Worm (Caenorhabditis elegans): Measurements from ENCODE around the gene npr-18.

DNA sequence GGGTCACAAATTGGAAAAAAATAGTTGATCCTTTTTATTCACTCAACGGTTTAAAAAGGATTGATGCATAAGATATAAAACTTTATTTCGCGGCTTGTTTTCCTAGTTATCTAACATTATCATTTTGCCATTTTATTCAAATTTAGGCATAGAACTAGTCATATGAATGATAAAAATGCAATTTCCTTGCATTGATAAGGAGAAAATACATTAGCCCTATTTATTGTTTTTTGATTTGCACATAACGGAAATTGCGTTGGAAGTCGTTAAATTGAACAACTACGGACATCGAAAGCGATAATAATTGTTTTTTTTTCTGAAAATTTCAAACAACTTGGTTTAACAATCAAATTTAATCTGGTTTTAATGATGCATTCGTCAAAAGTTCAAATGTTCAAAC lies 3.3 kb upstream of the npr-18 start:
- TF ChIP-seq aly-1 (tag; optimal IDR thresholded peaks at IDR 0.05) (no peak), hmg-4 (GFP tag; optimal IDR thresholded peaks at IDR 0.05) (no peak), flt-1 (GFP tag; IDR thresholded peaks at IDR 0.05) (no peak), ama-1 (optimal IDR thresholded peaks at IDR 0.05) (no peak), pes-1 (GFP tag; IDR thresholded peaks at IDR 0.05) (no peak), B0310.2 (tag; optimal IDR thresholded peaks at IDR 0.05) (no peak), hmbx-1 (tag; optimal IDR thresholded peaks at IDR 0.05) (no peak), F13C5.2 (tag; optimal IDR thresholded peaks at IDR 0.05) (no peak), sea-1 (GFP tag; conservative IDR thresholded peaks at IDR 0.05) (no peak), tbx-11 (GFP tag; IDR thresholded peaks at IDR 0.05) (no peak), ceh-13 (GFP tag; optimal IDR thresholded peaks at IDR 0.05) (no peak), hnd-1 (tag; optimal IDR thresholded peaks at IDR 0.05) (no peak), tbx-37 (GFP tag; conservative IDR thresholded peaks at IDR 0.05) (no peak), ets-7 (tag; optimal IDR thresholded peaks at IDR 0.05) (no peak)

All from whole organism, early embryonic.